Worm (Caenorhabditis elegans): ENCODE data around the gene egl-47.

DNA sequence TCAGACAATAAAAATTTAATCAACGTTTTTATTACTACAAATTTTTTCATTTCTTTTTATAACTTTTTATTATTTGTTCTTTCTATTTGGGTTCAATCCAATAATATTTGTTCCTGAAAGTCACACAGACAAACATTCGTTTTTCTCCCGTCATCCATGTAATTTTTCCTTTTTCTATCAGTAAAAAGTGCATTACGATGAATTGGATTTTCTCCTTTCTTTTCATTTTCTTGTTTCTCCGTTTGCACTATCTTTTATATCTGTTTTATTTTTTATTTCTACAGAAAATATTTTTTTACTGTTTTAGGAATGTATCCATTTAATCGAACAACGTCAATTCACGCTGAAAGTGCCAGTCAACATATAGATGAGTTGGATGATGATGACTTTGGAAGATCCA lies at the start of gene egl-47:
- TF ChIP-seq unc-62 (GFP tag; optimal IDR thresholded peaks at IDR 0.05) (no peak), nhr-11 (tag; optimal IDR thresholded peaks at IDR 0.05) (no peak), nhr-25 (tag; optimal IDR thresholded peaks at IDR 0.05) (no peak), ceh-82 (tag; optimal IDR thresholded peaks at IDR 0.05) (no peak), mdl-1 (tag; optimal IDR thresholded peaks at IDR 0.05) (no peak), Y55F3AM.14 (GFP tag; optimal IDR thresholded peaks at IDR 0.05) (no peak), snpc-4 (tag; optimal IDR thresholded peaks at IDR 0.05) (no peak), elt-1 (tag; optimal IDR thresholded peaks at IDR 0.05) (no peak), sma-9 (GFP tag; optimal IDR thresholded peaks at IDR 0.05) (no peak), sma-9 (tag; optimal IDR thresholded peaks at IDR 0.05) (no peak), nhr-12 (tag; optimal IDR thresholded peaks at IDR 0.05) (no peak), blmp-1 (tag; optimal IDR thresholded peaks at IDR 0.05; ENCODE audit: insufficient read depth) (no peak), ama-1 (optimal IDR thresholded peaks at IDR 0.05) (no peak), nhr-77 (tag; optimal IDR thresholded peaks at IDR 0.05) (no peak)

All from whole organism, L2 larva.